Worm (Caenorhabditis elegans): ENCODE data around the gene T07A9.15.

DNA sequence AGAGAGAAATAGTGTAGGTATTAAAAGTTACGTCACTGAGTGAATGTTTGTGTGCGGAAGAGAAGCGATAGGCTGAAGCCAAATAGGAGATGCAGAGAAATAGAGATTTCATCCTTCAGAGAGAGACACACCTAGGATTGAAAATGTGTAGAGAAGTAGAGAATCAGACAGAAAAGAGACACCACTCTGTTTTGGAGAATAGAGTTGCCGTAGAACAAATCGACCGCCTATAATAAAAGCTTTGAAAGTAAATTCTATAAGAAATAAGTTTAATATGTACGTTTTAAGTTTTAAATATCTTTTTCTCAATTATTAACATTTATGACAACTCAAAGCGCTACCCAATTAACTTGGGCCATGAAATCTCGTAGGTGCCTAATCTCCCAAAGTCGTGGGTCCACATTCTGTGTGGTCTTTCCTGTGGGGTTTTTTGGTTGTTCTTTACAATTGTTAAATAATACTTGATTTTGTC lies 17.1 kb upstream of the T07A9.15 start, which contains the start of gene T07A9.12:
- TF ChIP-seq ceh-31 (tag; optimal IDR thresholded peaks at IDR 0.05) (peak; percentile 99), nhr-11 (tag; optimal IDR thresholded peaks at IDR 0.05) (no peak)
